Worm (Caenorhabditis elegans): ENCODE measurements around the gene ocr-1.

Gene ocr-1

DNA sequence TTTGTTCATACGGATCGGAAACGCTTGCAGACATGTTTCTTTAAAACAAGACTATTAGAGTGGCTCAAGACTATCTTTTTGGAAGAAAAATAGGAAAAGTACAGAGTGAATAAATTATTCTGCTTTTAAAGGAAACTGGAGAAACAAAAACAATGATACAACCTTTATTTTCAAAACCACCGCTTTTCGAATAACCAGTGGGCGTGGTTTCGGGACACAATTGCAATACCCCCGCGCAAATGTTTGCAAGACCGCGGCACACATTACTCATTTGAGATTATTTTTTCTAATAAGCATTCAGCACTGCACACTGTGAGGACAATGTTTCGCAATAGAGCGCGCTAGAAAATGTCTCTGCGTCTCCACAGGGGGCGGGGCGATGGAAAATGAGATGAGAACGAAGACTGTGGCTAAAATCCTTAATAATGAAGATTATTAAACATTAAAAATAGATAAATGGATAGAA lies 43.7 kb downstream of the ocr-1 start, which contains the start of gene plrg-1 (continued):
- TF ChIP-seq mep-1 (tag; optimal IDR thresholded peaks at IDR 0.05), result peak; percentile 93
- peak; percentile 93 for TF ChIP-seq lin-38 (GFP tag; IDR thresholded peaks at IDR 0.05)
- TF ChIP-seq spr-3 (GFP tag; optimal IDR thresholded peaks at IDR 0.05), result no peak
- TF ChIP-seq ztf-11 (tag; optimal IDR thresholded peaks at IDR 0.05), result no peak
- peak; percentile 75 for TF ChIP-seq hlh-30 (tag; optimal IDR thresholded peaks at IDR 0.05; ENCODE audit: insufficient read depth)
- no peak for TF ChIP-seq nhr-10 (tag; optimal IDR thresholded peaks at IDR 0.05)
- TF ChIP-seq R02D3.7 (tag; optimal IDR thresholded peaks at IDR 0.05), result no peak
- TF ChIP-seq nhr-237 (tag; optimal IDR thresholded peaks at IDR 0.05), result no peak
- TF ChIP-seq fos-1 (tag; optimal IDR thresholded peaks at IDR 0.05), result no peak
- peak; percentile 91 for TF ChIP-seq arid-1 (GFP tag; conservative IDR thresholded peaks at IDR 0.05)
- peak; percentile 93 for TF ChIP-seq T26A8.4 (GFP tag; IDR thresholded peaks at IDR 0.05)
- no peak for TF ChIP-seq mdt-29 (GFP tag; IDR thresholded peaks at IDR 0.05)
- TF ChIP-seq ceh-20 (GFP tag; IDR thresholded peaks at IDR 0.05), result peak; percentile 89
- no peak for TF ChIP-seq ztf-7 (tag; optimal IDR thresholded peaks at IDR 0.05)
- peak; percentile 81 for TF ChIP-seq zfp-3 (GFP tag; conservative IDR thresholded peaks at IDR 0.05)
- TF ChIP-seq gei-8 (GFP tag; optimal IDR thresholded peaks at IDR 0.05), result peak; percentile 16
- peak; percentile 89 for TF ChIP-seq egl-43 (GFP tag; IDR thresholded peaks at IDR 0.05)
- TF ChIP-seq lin-39 (tag; optimal IDR thresholded peaks at IDR 0.05), result no peak
- TF ChIP-seq ces-1 (GFP tag; optimal IDR thresholded peaks at IDR 0.05), result peak; percentile 3
- TF ChIP-seq set-16 (GFP tag; IDR thresholded peaks at IDR 0.05), result no peak
- TF ChIP-seq Y105C5A.15 (GFP tag; IDR thresholded peaks at IDR 0.05), result no peak
- TF ChIP-seq ZK546.5 (tag; optimal IDR thresholded peaks at IDR 0.05), result peak in 1 of 2 experiments; percentile 7
- TF ChIP-seq hlh-11 (tag; optimal IDR thresholded peaks at IDR 0.05), result peak; percentile 89
- TF ChIP-seq nhr-11 (tag; optimal IDR thresholded peaks at IDR 0.05), result peak; percentile 78
- peak; percentile 66 for TF ChIP-seq madf-9 (GFP tag; conservative IDR thresholded peaks at IDR 0.05)
- no peak for TF ChIP-seq zag-1 (tag; optimal IDR thresholded peaks at IDR 0.05)
- TF ChIP-seq D1046.2 (GFP tag; IDR thresholded peaks at IDR 0.05), result no peak
- peak; percentile 68; the same call in 1 of the 2 replicates for TF ChIP-seq daf-19 (GFP tag; conservative IDR thresholded peaks at IDR 0.05)
- peak; percentile 82 for TF ChIP-seq dmd-6 (GFP tag; IDR thresholded peaks at IDR 0.05)
- peak; percentile 41 for TF ChIP-seq pqm-1 (tag; optimal IDR thresholded peaks at IDR 0.05)
- peak; percentile 89 for TF ChIP-seq ceh-44 (GFP tag; IDR thresholded peaks at IDR 0.05)
- no peak for TF ChIP-seq skn-1 (tag; optimal IDR thresholded peaks at IDR 0.05)
- peak in 1 of 2 experiments; percentile 65; a peak in 1 of 4 replicates for TF ChIP-seq madf-5 (GFP tag; IDR thresholded peaks at IDR 0.05)
- peak; percentile 84 for TF ChIP-seq spr-1 (tag; optimal IDR thresholded peaks at IDR 0.05)
- TF ChIP-seq lin-1 (GFP tag; IDR thresholded peaks at IDR 0.05), result peak; percentile 88
- peak; percentile 85 for TF ChIP-seq nhr-28 (tag; optimal IDR thresholded peaks at IDR 0.05)
- TF ChIP-seq ctbp-1 (GFP tag; IDR thresholded peaks at IDR 0.05), result peak; percentile 88
- TF ChIP-seq egl-27 (tag; optimal IDR thresholded peaks at IDR 0.05), result no peak
- TF ChIP-seq php-3 (GFP tag; IDR thresholded peaks at IDR 0.05), result peak; percentile 77
- peak; percentile 47; the same call in 1 of the 2 replicates for TF ChIP-seq dmd-9 (GFP tag; IDR thresholded peaks at IDR 0.05)
- TF ChIP-seq jun-1 (tag; optimal IDR thresholded peaks at IDR 0.05), result peak; percentile 43
- peak; percentile 97 for TF ChIP-seq mes-2 (tag; optimal IDR thresholded peaks at IDR 0.05; ENCODE audit: poor library complexity, severe bottlenecking)
- 0 out of 2 replicates have a peak, but pooled peaks have one; percentile 50 for TF ChIP-seq mxl-2 (GFP tag; conservative IDR thresholded peaks at IDR 0.05)
- TF ChIP-seq ama-1 (optimal IDR thresholded peaks at IDR 0.05), result no peak
- TF ChIP-seq ZK337.2 (GFP tag; IDR thresholded peaks at IDR 0.05), result no peak
- TF ChIP-seq nhr-102 (tag; optimal IDR thresholded peaks at IDR 0.05), result peak; percentile 85
- no peak for TF ChIP-seq zfp-2 (tag; optimal IDR thresholded peaks at IDR 0.05)
- TF ChIP-seq nhr-77 (tag; optimal IDR thresholded peaks at IDR 0.05), result peak; percentile 83
- peak; percentile 72; the same call in 1 of the 2 replicates for TF ChIP-seq saeg-2 (GFP tag; IDR thresholded peaks at IDR 0.05)
- peak; percentile 42 for TF ChIP-seq nhr-25 (tag; optimal IDR thresholded peaks at IDR 0.05; ENCODE audit: borderline replicate concordance, insufficient read depth)
- TF ChIP-seq mxl-3 (GFP tag; optimal IDR thresholded peaks at IDR 0.05), result peak; percentile 93
